Fruit fly (Drosophila melanogaster): ENCODE data around the gene Vha100-1.
A peak's percentile ranks its signal among the peaks of the same experiment; 100 is the strongest.

Gene Vha100-1

DNA sequence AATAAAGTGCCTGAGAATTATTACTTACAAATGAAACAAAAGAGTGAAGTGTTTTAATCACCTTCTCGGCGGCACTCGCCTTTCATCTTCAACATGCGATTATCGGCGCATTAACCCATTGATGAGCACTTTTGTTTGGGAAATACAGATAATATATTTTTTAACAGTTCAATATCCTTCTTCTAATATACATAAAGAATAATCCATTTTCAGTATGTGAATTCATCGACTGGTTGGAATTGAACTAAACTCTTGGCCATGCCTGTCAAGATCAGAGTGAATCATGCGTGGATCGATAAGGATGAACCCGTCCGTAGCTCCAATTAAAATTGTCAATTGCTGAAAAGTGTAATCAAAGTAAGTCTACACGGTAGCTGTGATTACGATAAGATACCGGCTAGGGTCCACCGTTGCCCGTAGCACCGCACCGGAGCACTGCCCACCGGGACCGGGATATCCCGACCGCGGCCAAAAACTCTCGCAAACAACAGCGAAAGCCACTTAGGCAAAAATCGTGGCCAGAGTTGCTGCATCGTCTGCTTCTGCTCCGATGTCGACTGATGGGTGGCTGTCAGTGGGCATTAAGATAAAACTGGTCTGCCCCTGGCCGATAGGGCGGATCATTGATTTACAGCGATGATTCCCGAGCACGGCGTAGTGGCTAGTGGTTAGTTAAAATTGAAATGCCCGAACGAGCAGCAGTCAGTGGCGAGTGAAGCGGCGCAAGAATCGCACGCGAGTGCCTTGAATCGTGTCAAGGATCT lies 34.1 kb downstream of the Vha100-1 start, which contains the start of gene CG11898 (continued):
- no peak for TF ChIP-seq ss (GFP tag; optimal IDR thresholded peaks at IDR 0.05)
- peak; percentile 61 for TF ChIP-seq Sox102F (GFP tag; optimal IDR thresholded peaks at IDR 0.05)
- TF ChIP-seq Sox14 (GFP tag; optimal IDR thresholded peaks at IDR 0.05): peak; percentile 22
- no peak for TF ChIP-seq Eip78C (GFP tag)
- TF ChIP-seq CG6808 (GFP tag; optimal IDR thresholded peaks at IDR 0.05): no peak
- peak; percentile 81 for TF ChIP-seq svp (GFP tag)
- peak; percentile 47 for TF ChIP-seq lz (GFP tag; optimal IDR thresholded peaks at IDR 0.05)
- no peak for TF ChIP-seq Hr4 (GFP tag; optimal IDR thresholded peaks at IDR 0.05)
- TF ChIP-seq CG1621 (tag; optimal IDR thresholded peaks at IDR 0.05): no peak
- TF ChIP-seq CG6792 (GFP tag; optimal IDR thresholded peaks at IDR 0.05): peak; percentile 28
- TF ChIP-seq CG10631 (GFP tag; optimal IDR thresholded peaks at IDR 0.05): no peak
- TF ChIP-seq CG34406 (GFP tag; optimal IDR thresholded peaks at IDR 0.05): peak; percentile 18
- no peak for TF ChIP-seq OdsH (GFP tag; optimal IDR thresholded peaks at IDR 0.05)
- TF ChIP-seq Eip93F (GFP tag; optimal IDR thresholded peaks at IDR 0.05): peak; percentile 42

Measured in whole organism, prepupa.